Worm (Caenorhabditis elegans): ENCODE results near the gene pes-8.

DNA sequence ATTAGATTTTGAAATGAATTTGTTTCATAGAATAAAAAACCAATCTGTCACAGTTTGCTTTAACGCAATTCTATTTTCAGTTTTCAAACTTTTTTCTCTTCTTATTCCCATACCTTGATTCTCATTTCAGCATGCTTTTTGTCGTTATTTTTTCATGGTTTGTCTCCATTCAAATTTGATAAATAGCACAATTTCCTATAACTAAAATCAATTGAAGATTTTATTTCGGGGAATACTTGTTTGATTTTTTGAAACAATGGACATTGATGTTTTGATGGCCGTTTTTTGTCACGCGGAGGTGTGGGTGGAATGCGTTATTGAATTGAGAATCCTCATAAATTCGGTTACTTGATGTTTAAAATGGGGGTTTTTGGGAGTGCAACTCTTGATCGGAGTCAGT, 31.4 kb downstream of the pes-8 start, which contains the start of gene B0416.11:
- no peak for TF ChIP-seq dve-1 (tag; optimal IDR thresholded peaks at IDR 0.05)
- TF ChIP-seq ceh-6 (GFP tag; optimal IDR thresholded peaks at IDR 0.05) = no peak
- no peak for TF ChIP-seq fkh-10 (GFP tag; optimal IDR thresholded peaks at IDR 0.05)
- TF ChIP-seq pag-3 (tag; optimal IDR thresholded peaks at IDR 0.05; ENCODE audit: borderline replicate concordance) = no peak
- TF ChIP-seq syd-9 (tag; optimal IDR thresholded peaks at IDR 0.05) = no peak
- TF ChIP-seq odd-2 (tag; optimal IDR thresholded peaks at IDR 0.05) = no peak
